Fruit fly (Drosophila melanogaster) whole organism, embryonic: ENCODE results near the gene Mis12.

Experiments used
- ATbp ChIP-seq: fragments of 200-800 bp; sonication (Bioruptor generic); optimal IDR thresholded peaks from 2 replicates; lab custom pipeline; 2017; ENCODE audit warnings: missing biosample characterization, mild to moderate bottlenecking, missing genetic modification characterization, missing genetic modification reagents
- CG10366 ChIP-seq: fragments of 200-800 bp; sonication (Bioruptor generic); IDR thresholded peaks from 2 replicates; pipeline ENCODE4 v1.3.6; 2022; ENCODE audit warnings: missing biosample characterization, missing genetic modification characterization
- CG11456 ChIP-seq: fragments of 200-800 bp; sonication (Bioruptor generic); IDR thresholded peaks from 3 replicates; pipeline ENCODE4 v1.3.6; 2022; ENCODE audit warnings: missing biosample characterization, missing genetic modification characterization
- CG11560 ChIP-seq: fragments of 200-800 bp; sonication (Bioruptor generic); IDR thresholded peaks from 3 replicates; pipeline ENCODE4 v1.3.6; 2022; ENCODE audit warnings: missing biosample characterization, missing genetic modification characterization
- CG11695 ChIP-seq: fragments of 200-800 bp; sonication (Bioruptor generic); IDR thresholded peaks from 3 replicates; pipeline ENCODE4 v1.3.6; 2022; ENCODE audit warnings: missing biosample characterization, missing genetic modification characterization
- CG1647 ChIP-seq: fragments of 200-800 bp; sonication (Bioruptor generic); optimal IDR thresholded peaks from 3 replicates; lab custom pipeline; 2016; ENCODE audit warnings: missing biosample characterization, missing genetic modification characterization
- CG16815 ChIP-seq: fragments of 200-800 bp; sonication (Bioruptor generic); optimal IDR thresholded peaks from 3 replicates; lab custom pipeline; 2017; ENCODE audit warnings: missing biosample characterization, mild to moderate bottlenecking, missing genetic modification characterization
- CG17385 ChIP-seq: fragments of 200-800 bp; sonication (Bioruptor generic); optimal IDR thresholded peaks from 3 replicates; lab custom pipeline; 2018; ENCODE audit warnings: missing biosample characterization, mild to moderate bottlenecking, missing genetic modification characterization
- CG2678 ChIP-seq: fragments of 200-800 bp; sonication (Bioruptor generic); optimal IDR thresholded peaks from 3 replicates; lab custom pipeline; 2019; ENCODE audit warnings: missing biosample characterization, mild to moderate bottlenecking, missing genetic modification characterization, moderate library complexity
- CG2875 ChIP-seq: fragments of 200-800 bp; sonication (Bioruptor generic); optimal IDR thresholded peaks from 2 replicates; lab custom pipeline; 2017; ENCODE audit warnings: missing biosample characterization, mild to moderate bottlenecking, missing genetic modification characterization, missing genetic modification reagents
- CG3281 ChIP-seq: fragments of 200-800 bp; sonication (Bioruptor generic); optimal IDR thresholded peaks from 3 replicates; lab custom pipeline; 2017; ENCODE audit warnings: missing biosample characterization, mild to moderate bottlenecking, missing genetic modification characterization
- CG33557 ChIP-seq: fragments of 200-800 bp; sonication (Bioruptor generic); optimal IDR thresholded peaks from 2 replicates; lab custom pipeline; 2019; ENCODE audit warnings: missing biosample characterization, mild to moderate bottlenecking, missing genetic modification characterization, moderate library complexity
- CG34224 ChIP-seq: fragments of 200-800 bp; sonication (Bioruptor generic); IDR thresholded peaks from 3 replicates; pipeline ENCODE4 v1.3.6; 2022; ENCODE audit warnings: missing biosample characterization, missing genetic modification characterization; ENCODE audit not compliant: partially characterized antibody
- CG34422 ChIP-seq: fragments of 200-800 bp; sonication (Bioruptor generic); IDR thresholded peaks from 3 replicates; pipeline ENCODE4 v1.3.6; 2022; ENCODE audit warnings: missing biosample characterization, missing genetic modification characterization
- CG4617 ChIP-seq: fragments of 200-800 bp; sonication (Bioruptor generic); optimal IDR thresholded peaks from 3 replicates; lab custom pipeline; 2016; ENCODE audit warnings: missing biosample characterization, missing genetic modification characterization, borderline replicate concordance
- CG6689 ChIP-seq: fragments of 200-800 bp; sonication (Bioruptor generic); IDR thresholded peaks from 2 replicates; pipeline ENCODE4 v1.3.6; 2022; ENCODE audit warnings: missing biosample characterization, missing genetic modification characterization
- CG7271 ChIP-seq: fragments of 200-800 bp; sonication (Bioruptor generic); optimal IDR thresholded peaks from 2 replicates; lab custom pipeline; 2018; ENCODE audit warnings: missing biosample characterization, mild to moderate bottlenecking, missing genetic modification characterization, moderate library complexity
- CG9797 ChIP-seq: fragments of 200-800 bp; sonication (Bioruptor generic); optimal IDR thresholded peaks from 3 replicates; lab custom pipeline; 2018; ENCODE audit warnings: missing biosample characterization, mild to moderate bottlenecking, missing genetic modification characterization
- CG9817 ChIP-seq: fragments of 200-800 bp; sonication (Bioruptor generic); optimal IDR thresholded peaks from 2 replicates; lab custom pipeline; 2018; ENCODE audit warnings: missing biosample characterization, mild to moderate bottlenecking, missing genetic modification characterization, moderate library complexity
- CTCF ChIP-seq: fragments of 200-800 bp; sonication (Bioruptor generic); optimal IDR thresholded peaks from 2 replicates; lab custom pipeline; 2017; ENCODE audit warnings: missing biosample characterization, mild to moderate bottlenecking, missing genetic modification characterization, moderate library complexity
- Camta ChIP-seq: fragments of 200-800 bp; sonication (Bioruptor generic); optimal IDR thresholded peaks from 2 replicates; lab custom pipeline; 2016; ENCODE audit warnings: missing biosample characterization, missing genetic modification characterization
- Dip2 ChIP-seq: fragments of 200-800 bp; sonication (Bioruptor generic); IDR thresholded peaks from 2 replicates; pipeline ENCODE4 v1.3.6; 2022; ENCODE audit warnings: missing biosample characterization, missing genetic modification characterization
- Gug ChIP-seq: fragments of 200-800 bp; sonication (Bioruptor generic); IDR thresholded peaks from 4 replicates; pipeline ENCODE4 v1.3.6; 2022; ENCODE audit warnings: missing biosample characterization, missing genetic modification characterization
- H15 ChIP-seq: fragments of 200-800 bp; sonication (Bioruptor generic); IDR thresholded peaks from 3 replicates; pipeline ENCODE4 v1.3.6; 2022; ENCODE audit warnings: missing biosample characterization, missing genetic modification characterization
- HLH3B ChIP-seq: fragments of 200-800 bp; sonication (Bioruptor generic); IDR thresholded peaks from 2 replicates; pipeline ENCODE4 v1.3.6; 2022; ENCODE audit warnings: missing biosample characterization, missing genetic modification characterization
- Max ChIP-seq: fragments of 200-800 bp; sonication (Bioruptor generic); optimal IDR thresholded peaks from 2 replicates; lab custom pipeline; 2016; ENCODE audit warnings: missing biosample characterization, mild to moderate bottlenecking, missing genetic modification characterization
- Ptx1 ChIP-seq: fragments of 200-800 bp; sonication (Bioruptor generic); IDR thresholded peaks from 2 replicates; pipeline ENCODE4 v1.3.6; 2022; ENCODE audit warnings: missing biosample characterization, missing genetic modification characterization
- Ravus ChIP-seq: fragments of 200-800 bp; sonication (Bioruptor generic); IDR thresholded peaks from 2 replicates; pipeline ENCODE4 v1.3.6; 2022; ENCODE audit warnings: missing biosample characterization, missing genetic modification characterization
- YL-1 ChIP-seq: fragments of 200-800 bp; sonication (Bioruptor generic); optimal IDR thresholded peaks from 3 replicates; lab custom pipeline; 2017; ENCODE audit warnings: missing biosample characterization, mild to moderate bottlenecking, missing genetic modification characterization
- ab ChIP-seq: fragments of 200-800 bp; sonication (Bioruptor generic); optimal IDR thresholded peaks from 2 replicates; lab custom pipeline; 2016; ENCODE audit warnings: missing biosample characterization, missing genetic modification characterization
- abd-A ChIP-seq: fragments of 200-800 bp; sonication (Bioruptor generic); optimal IDR thresholded peaks from 3 replicates; lab custom pipeline; 2019; ENCODE audit warnings: missing biosample characterization, mild to moderate bottlenecking, missing genetic modification characterization, moderate library complexity
- btn ChIP-seq: fragments of 200-800 bp; sonication (Bioruptor generic); optimal IDR thresholded peaks from 2 replicates; lab custom pipeline; 2016; ENCODE audit warnings: missing biosample characterization, missing genetic modification characterization
- danr ChIP-seq: fragments of 200-800 bp; sonication (Bioruptor generic); IDR thresholded peaks from 2 replicates; pipeline ENCODE4 v1.3.6; 2022; ENCODE audit warnings: missing biosample characterization, missing genetic modification characterization
- dpn ChIP-seq, 2 experiments: fragments of 200-800 bp; sonication (Bioruptor generic); optimal IDR thresholded peaks; 3 replicates each; lab custom pipeline; 2016; ENCODE audit warnings: missing biosample characterization in 2 of 2, missing genetic modification characterization in 2 of 2
- en ChIP-seq: fragments of 200-800 bp; sonication (Bioruptor generic); optimal IDR thresholded peaks from 2 replicates; lab custom pipeline; 2016; ENCODE audit warnings: missing biosample characterization, missing genetic modification characterization
- ftz-f1 ChIP-seq: fragments of 200-800 bp; sonication (Bioruptor generic); optimal IDR thresholded peaks from 2 replicates; lab custom pipeline; 2016; ENCODE audit warnings: missing biosample characterization, missing genetic modification characterization
- gem ChIP-seq: fragments of 200-800 bp; sonication (Bioruptor generic); optimal IDR thresholded peaks from 2 replicates; lab custom pipeline; 2019; ENCODE audit warnings: missing biosample characterization, mild to moderate bottlenecking, missing genetic modification characterization, moderate library complexity
- grau ChIP-seq: fragments of 200-800 bp; optimal IDR thresholded peaks from 3 replicates; lab custom pipeline; 2019; ENCODE audit warnings: missing biosample characterization, mild to moderate bottlenecking, missing genetic modification characterization, moderate library complexity
- jigr1 ChIP-seq: fragments of 200-800 bp; sonication (Bioruptor generic); IDR thresholded peaks from 3 replicates; pipeline ENCODE4 v1.3.6; 2022; ENCODE audit warnings: missing biosample characterization, missing genetic modification characterization
- jumu ChIP-seq: fragments of 200-800 bp; sonication (Bioruptor generic); optimal IDR thresholded peaks from 3 replicates; lab custom pipeline; 2016; ENCODE audit warnings: missing biosample characterization, missing genetic modification characterization
- lab ChIP-seq: fragments of 200-800 bp; sonication (Bioruptor generic); optimal IDR thresholded peaks from 3 replicates; lab custom pipeline; 2017; ENCODE audit warnings: missing biosample characterization, missing genetic modification characterization, mild to moderate bottlenecking, moderate library complexity, missing genetic modification reagents
- oc ChIP-seq: fragments of 200-800 bp; sonication (Bioruptor generic); optimal IDR thresholded peaks from 2 replicates; lab custom pipeline; 2018; ENCODE audit warnings: missing biosample characterization, mild to moderate bottlenecking, missing genetic modification characterization, moderate library complexity
- row ChIP-seq: fragments of 200-800 bp; sonication (Bioruptor generic); IDR thresholded peaks from 3 replicates; pipeline ENCODE4 v1.3.6; 2022; ENCODE audit warnings: missing biosample characterization, missing genetic modification characterization
- run ChIP-seq: fragments of 200-800 bp; sonication (Bioruptor generic); optimal IDR thresholded peaks from 3 replicates; lab custom pipeline; 2018; ENCODE audit warnings: missing biosample characterization, mild to moderate bottlenecking, missing genetic modification characterization
- sc ChIP-seq, 3 experiments: fragments of >200 bp in 2 of 3; fragments of 200-800 bp in 1 of 3; sonication (Bioruptor generic) in 1 of 3; optimal IDR thresholded peaks; 2 replicates in 2 of 3; 3 replicates in 1 of 3; lab custom pipeline; 2017; ENCODE audit warnings: mild to moderate bottlenecking in 1 of 3, missing biosample characterization in 1 of 3, missing genetic modification characterization in 1 of 3, missing genetic modification reagents in 1 of 3
- slou ChIP-seq: fragments of 200-800 bp; sonication (Bioruptor generic); optimal IDR thresholded peaks from 3 replicates; lab custom pipeline; 2016; ENCODE audit warnings: missing biosample characterization, missing genetic modification characterization
- sna ChIP-seq: fragments of 200-800 bp; sonication (Bioruptor generic); IDR thresholded peaks from 2 replicates; pipeline ENCODE4 v1.3.6; 2022; ENCODE audit warnings: missing biosample characterization, missing genetic modification characterization; ENCODE audit not compliant: partially characterized antibody
- tup ChIP-seq: fragments of 200-800 bp; sonication (Bioruptor generic); optimal IDR thresholded peaks from 2 replicates; lab custom pipeline; 2016; ENCODE audit warnings: missing biosample characterization, mild to moderate bottlenecking, missing genetic modification characterization, moderate library complexity

Gene Mis12

dm6 chr3L:6955254-6956229 is 13.3 kb downstream of the Mis12 start, which contains the start of the genes CG10077 and CG9948 (continued):
- TF ChIP-seq jigr1, result peak; percentile 74; the same call in 1 of the 3 replicates
- peak; percentile 92 for TF ChIP-seq CG9817 (tag; lab: Kevin White, UChicago)
- no peak for TF ChIP-seq ftz-f1 (GFP tag; lab: Kevin White, UChicago)
- TF ChIP-seq CG34422 (GFP tag; lab: Robert Waterston, UW), result peak; percentile 94
- TF ChIP-seq CG3281 (GFP tag; lab: Kevin White, UChicago), result peak; percentile 88
- peak; percentile 60 for TF ChIP-seq tup (GFP tag; lab: Kevin White, UChicago)
- peak; percentile 85 for TF ChIP-seq CG11695 (GFP tag; lab: Robert Waterston, UW)
- TF ChIP-seq btn, result no peak
- peak; percentile 83 for TF ChIP-seq Max (GFP tag; lab: Kevin White, UChicago)
- TF ChIP-seq jumu, result peak; percentile 38
- TF ChIP-seq danr, result peak; percentile 77
- TF ChIP-seq abd-A (tag; lab: Kevin White, UChicago), result no peak
- TF ChIP-seq row (GFP tag; lab: Robert Waterston, UW), result peak; percentile 99
- TF ChIP-seq en (GFP tag; lab: Kevin White, UChicago), result no peak
- peak; percentile 60 for TF ChIP-seq sna (GFP tag; lab: Robert Waterston, UW)
- TF ChIP-seq ab, result peak; percentile 24
- TF ChIP-seq CG2678, result peak; percentile 93
- peak; percentile 100 for TF ChIP-seq grau (tag; lab: Kevin White, UChicago)
- TF ChIP-seq sc (optimal IDR thresholded peaks at IDR 0.05; lab: Kevin White, UChicago), result no peak
- peak; percentile 74 for TF ChIP-seq sc (GFP tag; optimal IDR thresholded peaks at IDR 0.05; lab: Kevin White, UChicago)
- TF ChIP-seq Camta, result peak; percentile 59
- TF ChIP-seq Ravus (GFP tag; lab: Robert Waterston, UW), result peak; percentile 80
- TF ChIP-seq gem (tag; lab: Kevin White, UChicago), result peak; percentile 95
- no peak for TF ChIP-seq CTCF
- TF ChIP-seq slou, result peak; percentile 37
- peak; percentile 82 for TF ChIP-seq CG16815 (GFP tag; lab: Kevin White, UChicago)
- TF ChIP-seq CG11456 (GFP tag; lab: Robert Waterston, UW), result peak; percentile 89
- peak; percentile 87 for TF ChIP-seq YL-1 (GFP tag; lab: Kevin White, UChicago)
- peak; percentile 88 for TF ChIP-seq H15 (GFP tag; lab: Robert Waterston, UW)
- TF ChIP-seq Gug, result peak; percentile 82
- TF ChIP-seq lab (GFP tag; lab: Kevin White, UChicago), result peak; percentile 93
- no peak for TF ChIP-seq Dip2 (GFP tag; lab: Robert Waterston, UW)
- TF ChIP-seq CG33557 (GFP tag; lab: Kevin White, UChicago), result peak; percentile 83
- no peak for TF ChIP-seq oc
- TF ChIP-seq Ptx1 (GFP tag; lab: Robert Waterston, UW), result peak; percentile 94
- peak; percentile 82 for TF ChIP-seq CG4617
- TF ChIP-seq CG9797 (GFP tag; lab: Kevin White, UChicago), result peak; percentile 45
- TF ChIP-seq CG11560, result peak; percentile 63; the same call in 2 of the 3 replicates
- TF ChIP-seq CG17385 (GFP tag; lab: Kevin White, UChicago), result peak; percentile 88
- TF ChIP-seq ATbp, result peak; percentile 86
- TF ChIP-seq HLH3B (GFP tag; lab: Robert Waterston, UW), result peak; percentile 91
- TF ChIP-seq CG34224 (GFP tag; lab: Robert Waterston, UW), result peak; percentile 83; the same call in 2 of the 3 replicates
- TF ChIP-seq run (tag; lab: Kevin White, UChicago), result no peak
- peak; percentile 71 for TF ChIP-seq CG2875
- peak; percentile 58 to 90 for TF ChIP-seq dpn (GFP tag; optimal IDR thresholded peaks at IDR 0.05; lab: Kevin White, UChicago)
- peak; percentile 39 for TF ChIP-seq CG1647 (GFP tag; lab: Kevin White, UChicago)
- TF ChIP-seq CG10366 (GFP tag; lab: Robert Waterston, UW), result peak; percentile 89
- TF ChIP-seq CG6689, result peak; percentile 90
- TF ChIP-seq CG7271 (tag; lab: Kevin White, UChicago), result peak; percentile 73
